Fruit fly (Drosophila melanogaster) whole organism, embryonic: ENCODE measurements around the gene Epp.

ENCODE experiments used
- Atf3 ChIP-seq: fragments of 200-800 bp; sonication (Bioruptor generic); optimal IDR thresholded peaks from 3 replicates; lab custom pipeline; 2016; ENCODE audit warnings: missing biosample characterization, missing genetic modification characterization
- Awh ChIP-seq: fragments of 200-800 bp; sonication (Bioruptor generic); IDR thresholded peaks from 2 replicates; pipeline ENCODE4, ENCODE4 v1.3.6; 2022; ENCODE audit warnings: missing biosample characterization, missing genetic modification characterization
- CG10209 ChIP-seq: fragments of 200-800 bp; sonication (Bioruptor generic); optimal IDR thresholded peaks from 3 replicates; lab custom pipeline; 2017; ENCODE audit warnings: missing biosample characterization, mild to moderate bottlenecking, missing genetic modification characterization, missing genetic modification reagents
- CG10366 ChIP-seq: fragments of 200-800 bp; sonication (Bioruptor generic); IDR thresholded peaks from 2 replicates; pipeline ENCODE4 v1.3.6; 2022; ENCODE audit warnings: missing biosample characterization, missing genetic modification characterization
- CG10979 ChIP-seq: fragments of 200-800 bp; sonication (Bioruptor generic); optimal IDR thresholded peaks from 2 replicates; lab custom pipeline; 2018; ENCODE audit warnings: missing biosample characterization, mild to moderate bottlenecking, missing genetic modification characterization, moderate library complexity
- CG11093 ChIP-seq: fragments of 200-800 bp; sonication (Bioruptor generic); IDR thresholded peaks from 3 replicates; pipeline ENCODE4 v1.3.6; 2022; ENCODE audit warnings: missing biosample characterization, missing genetic modification characterization
- CG11695 ChIP-seq: fragments of 200-800 bp; sonication (Bioruptor generic); IDR thresholded peaks from 3 replicates; pipeline ENCODE4 v1.3.6; 2022; ENCODE audit warnings: missing biosample characterization, missing genetic modification characterization
- CG11723 ChIP-seq: fragments of 200-800 bp; sonication (Bioruptor generic); optimal IDR thresholded peaks from 2 replicates; lab custom pipeline; 2017; ENCODE audit warnings: missing biosample characterization, mild to moderate bottlenecking, missing genetic modification characterization
- CG12219 ChIP-seq: fragments of 200-800 bp; sonication (Bioruptor generic); optimal IDR thresholded peaks from 3 replicates; lab custom pipeline; 2018; ENCODE audit warnings: missing biosample characterization, mild to moderate bottlenecking, missing genetic modification characterization
- CG1233 ChIP-seq: fragments of 200-800 bp; sonication (Bioruptor generic); optimal IDR thresholded peaks from 4 replicates; lab custom pipeline; 2018; ENCODE audit warnings: missing biosample characterization, mild to moderate bottlenecking, missing genetic modification characterization
- CG12769 ChIP-seq: fragments of 200-800 bp; sonication (Bioruptor generic); optimal IDR thresholded peaks from 2 replicates; lab custom pipeline; 2019; ENCODE audit warnings: missing biosample characterization, mild to moderate bottlenecking, missing genetic modification characterization, moderate library complexity
- CG13424 ChIP-seq: fragments of 200-800 bp; sonication (Bioruptor generic); optimal IDR thresholded peaks from 2 replicates; lab custom pipeline; 2019; ENCODE audit warnings: missing biosample characterization, mild to moderate bottlenecking, missing genetic modification characterization, moderate library complexity
- CG1602 ChIP-seq: fragments of 200-800 bp; sonication (Bioruptor generic); optimal IDR thresholded peaks from 3 replicates; lab custom pipeline; 2016; ENCODE audit warnings: missing biosample characterization, missing genetic modification characterization
- CG16863 ChIP-seq: fragments of 200-800 bp; sonication (Bioruptor generic); optimal IDR thresholded peaks from 3 replicates; lab custom pipeline; 2016; ENCODE audit warnings: missing biosample characterization, missing genetic modification characterization
- CG17359 ChIP-seq: fragments of 200-800 bp; sonication (Bioruptor generic); optimal IDR thresholded peaks from 3 replicates; lab custom pipeline; 2018; ENCODE audit warnings: missing biosample characterization, mild to moderate bottlenecking, missing genetic modification characterization, moderate library complexity
- CG18619 ChIP-seq: fragments of 200-800 bp; sonication (Bioruptor generic); optimal IDR thresholded peaks from 3 replicates; lab custom pipeline; 2017; ENCODE audit warnings: missing biosample characterization, mild to moderate bottlenecking, missing genetic modification characterization
- CG2712 ChIP-seq: fragments of 200-800 bp; optimal IDR thresholded peaks from 3 replicates; lab custom pipeline; 2019; ENCODE audit warnings: missing biosample characterization, mild to moderate bottlenecking, missing genetic modification characterization, moderate library complexity
- CG32532 ChIP-seq: fragments of 200-800 bp; sonication (Bioruptor generic); IDR thresholded peaks from 2 replicates; pipeline ENCODE4 v1.3.6; 2022; ENCODE audit warnings: missing biosample characterization, missing genetic modification characterization
- CG4730 ChIP-seq: fragments of 200-800 bp; sonication (Bioruptor generic); IDR thresholded peaks from 2 replicates; pipeline ENCODE4 v1.3.6; 2022; ENCODE audit warnings: missing biosample characterization, missing genetic modification characterization
- CG4820 ChIP-seq: fragments of 200-800 bp; sonication (Bioruptor generic); optimal IDR thresholded peaks from 3 replicates; lab custom pipeline; 2016; ENCODE audit warnings: missing biosample characterization, missing genetic modification characterization
- CG7786 ChIP-seq: fragments of 200-800 bp; sonication (Bioruptor generic); optimal IDR thresholded peaks from 2 replicates; lab custom pipeline; 2016; ENCODE audit warnings: missing biosample characterization, missing genetic modification characterization
- CG8290 ChIP-seq, 3 experiments: fragments of 200-800 bp; sonication (Bioruptor generic); optimal IDR thresholded peaks; 2 replicates each; lab custom pipeline; 2016 to 2019; ENCODE audit warnings: missing biosample characterization in 3 of 3, missing genetic modification characterization in 3 of 3, mild to moderate bottlenecking in 2 of 3, moderate library complexity in 1 of 3
- CG8944 ChIP-seq: fragments of 200-800 bp; sonication (Bioruptor generic); optimal IDR thresholded peaks from 3 replicates; lab custom pipeline; 2016; ENCODE audit warnings: missing biosample characterization, missing genetic modification characterization
- CG9437 ChIP-seq: fragments of 200-800 bp; sonication (Bioruptor generic); optimal IDR thresholded peaks from 2 replicates; lab custom pipeline; 2018; ENCODE audit warnings: missing biosample characterization, mild to moderate bottlenecking, missing genetic modification characterization
- Dip2 ChIP-seq: fragments of 200-800 bp; sonication (Bioruptor generic); IDR thresholded peaks from 2 replicates; pipeline ENCODE4 v1.3.6; 2022; ENCODE audit warnings: missing biosample characterization, missing genetic modification characterization
- H2.0 ChIP-seq: fragments of 200-800 bp; sonication (Bioruptor generic); IDR thresholded peaks from 2 replicates; pipeline ENCODE4 v1.3.6; 2022; ENCODE audit warnings: missing biosample characterization, missing genetic modification characterization
- HHEX ChIP-seq: fragments of 200-800 bp; sonication (Bioruptor generic); optimal IDR thresholded peaks from 3 replicates; lab custom pipeline; 2017; ENCODE audit warnings: missing biosample characterization, mild to moderate bottlenecking, missing genetic modification characterization, missing genetic modification reagents
- Hsf ChIP-seq: fragments of 200-800 bp; sonication (Bioruptor generic); optimal IDR thresholded peaks from 3 replicates; lab custom pipeline; 2016; ENCODE audit warnings: missing biosample characterization, missing genetic modification characterization
- Med ChIP-seq: fragments of 200-800 bp; sonication (Bioruptor generic); peaks from one replicate; lab custom pipeline; 2016; ENCODE audit warnings: missing biosample characterization, missing genetic modification characterization, mild to moderate bottlenecking, inconsistent platforms, moderate library complexity
- Meics ChIP-seq: fragments of 200-800 bp; sonication (Bioruptor generic); optimal IDR thresholded peaks from 2 replicates; lab custom pipeline; 2017; ENCODE audit warnings: missing biosample characterization, mild to moderate bottlenecking, missing genetic modification characterization
- Sox102F ChIP-seq: fragments of 200-800 bp; sonication (Bioruptor generic); optimal IDR thresholded peaks from 2 replicates; lab custom pipeline; 2018; ENCODE audit warnings: missing biosample characterization, mild to moderate bottlenecking, missing genetic modification characterization, moderate library complexity
- Xbp1 ChIP-seq: fragments of 200-800 bp; sonication (Bioruptor generic); optimal IDR thresholded peaks from 3 replicates; lab custom pipeline; 2016; ENCODE audit warnings: missing biosample characterization, mild to moderate bottlenecking, missing genetic modification characterization
- az2 ChIP-seq: fragments of 200-800 bp; sonication (Bioruptor generic); optimal IDR thresholded peaks from 3 replicates; lab custom pipeline; 2016; ENCODE audit warnings: missing biosample characterization, missing genetic modification characterization
- esg ChIP-seq: fragments of 200-800 bp; sonication (Bioruptor generic); conservative IDR thresholded peaks from 2 replicates; pipeline ENCODE4 v1.3.6; 2022; ENCODE audit warnings: missing biosample characterization, missing genetic modification characterization
- fd96Cb ChIP-seq: fragments of 200-800 bp; sonication (Bioruptor generic); optimal IDR thresholded peaks from 2 replicates; lab custom pipeline; 2018; ENCODE audit warnings: missing biosample characterization, mild to moderate bottlenecking, missing genetic modification characterization, moderate library complexity
- gem ChIP-seq: fragments of 200-800 bp; sonication (Bioruptor generic); optimal IDR thresholded peaks from 2 replicates; lab custom pipeline; 2019; ENCODE audit warnings: missing biosample characterization, mild to moderate bottlenecking, missing genetic modification characterization, moderate library complexity
- pan ChIP-seq, 4 experiments: fragments of >200 bp in 3 of 4; fragments of 200-800 bp in 1 of 4; sonication (Bioruptor generic) in 1 of 4; optimal IDR thresholded peaks in 3 of 4; IDR thresholded peaks in 1 of 4; 2 replicates each; pipeline versions ENCODE4 v1.3.6 to Lab custom; 2017 to 2022; ENCODE audit warnings: missing biosample characterization in 2 of 4, missing genetic modification characterization in 2 of 4, mixed read lengths in 1 of 4
- pb ChIP-seq: fragments of 200-800 bp; sonication (Bioruptor generic); optimal IDR thresholded peaks from 3 replicates; lab custom pipeline; 2016; ENCODE audit warnings: missing biosample characterization, missing genetic modification characterization
- phol ChIP-seq: fragments of 200-800 bp; sonication (Bioruptor generic); optimal IDR thresholded peaks from 3 replicates; lab custom pipeline; 2018; ENCODE audit warnings: missing biosample characterization, mild to moderate bottlenecking, missing genetic modification characterization, moderate library complexity
- pnt ChIP-seq: fragments of 200-800 bp; sonication (Bioruptor generic); optimal IDR thresholded peaks from 3 replicates; lab custom pipeline; 2016; ENCODE audit warnings: missing biosample characterization, missing genetic modification characterization
- prd ChIP-seq, 3 experiments: fragments of >200 bp in 2 of 3; fragments of 200-800 bp in 1 of 3; sonication (Bioruptor generic) in 1 of 3; optimal IDR thresholded peaks in 2 of 3; IDR thresholded peaks in 1 of 3; 2 replicates in 2 of 3; 3 replicates in 1 of 3; pipeline versions ENCODE4 v1.3.6 to Lab custom; 2017 to 2022; ENCODE audit warnings: missing biosample characterization in 1 of 3, missing genetic modification characterization in 1 of 3
- pros ChIP-seq: fragments of 200-800 bp; sonication (Bioruptor generic); optimal IDR thresholded peaks from 3 replicates; lab custom pipeline; 2019; ENCODE audit warnings: missing biosample characterization, mild to moderate bottlenecking, missing genetic modification characterization, moderate library complexity
- row ChIP-seq: fragments of 200-800 bp; sonication (Bioruptor generic); IDR thresholded peaks from 3 replicates; pipeline ENCODE4 v1.3.6; 2022; ENCODE audit warnings: missing biosample characterization, missing genetic modification characterization
- sens ChIP-seq: fragments of 200-800 bp; sonication (Bioruptor generic); peaks from one replicate; lab custom pipeline; 2016; ENCODE audit warnings: missing biosample characterization, missing genetic modification characterization
- slbo ChIP-seq: fragments of 200-800 bp; sonication (Bioruptor generic); IDR thresholded peaks from 2 replicates; pipeline ENCODE4 v1.3.6; 2022; ENCODE audit warnings: missing biosample characterization, missing genetic modification characterization
- tgo ChIP-seq: fragments of 200-800 bp; sonication (Bioruptor generic); IDR thresholded peaks from 3 replicates; pipeline ENCODE4 v1.3.6; 2022; ENCODE audit warnings: missing biosample characterization, missing genetic modification characterization
- unpg ChIP-seq: fragments of 200-800 bp; sonication (Bioruptor generic); optimal IDR thresholded peaks from 3 replicates; lab custom pipeline; 2018; ENCODE audit warnings: missing biosample characterization, mild to moderate bottlenecking, missing genetic modification characterization, moderate library complexity

The Epp gene

dm6 chr3R:24025715-24026467, 33.2 kb upstream of the Epp start (continued):
- peak; percentile 36 for TF ChIP-seq CG12769 (tag; lab: Kevin White, UChicago)
- peak; percentile 13 for TF ChIP-seq Hsf (GFP tag; lab: Kevin White, UChicago)
- TF ChIP-seq CG10209 (GFP tag; lab: Kevin White, UChicago), result peak; percentile 36
- TF ChIP-seq CG17359 (tag; lab: Kevin White, UChicago), result peak; percentile 27
- peak; percentile 13 for TF ChIP-seq az2 (GFP tag; lab: Kevin White, UChicago)
- no peak for TF ChIP-seq CG8944
- TF ChIP-seq unpg, result peak; percentile 5
- TF ChIP-seq Sox102F (GFP tag; lab: Kevin White, UChicago), result peak; percentile 71
- TF ChIP-seq Xbp1 (GFP tag; lab: Kevin White, UChicago), result peak; percentile 49
- TF ChIP-seq pros (GFP tag; lab: Kevin White, UChicago), result no peak
- peak; percentile 54 for TF ChIP-seq tgo (GFP tag; lab: Robert Waterston, UW)
- peak; percentile 13 for TF ChIP-seq CG12219
- TF ChIP-seq CG9437 (GFP tag; lab: Kevin White, UChicago), result peak; percentile 17
- TF ChIP-seq CG7786 (GFP tag; lab: Kevin White, UChicago), result peak; percentile 23
- peak; percentile 37; the same call in 1 of the 3 replicates for TF ChIP-seq CG11695 (GFP tag; lab: Robert Waterston, UW)
- TF ChIP-seq CG11723 (GFP tag; lab: Kevin White, UChicago), result no peak
- TF ChIP-seq phol, result peak; percentile 7
- peak; percentile 10 for TF ChIP-seq HHEX (GFP tag; lab: Kevin White, UChicago)
- peak; percentile 13 for TF ChIP-seq CG18619
- TF ChIP-seq pb (GFP tag; lab: Kevin White, UChicago), result no peak
- peak; percentile 9 for TF ChIP-seq pnt
- TF ChIP-seq CG16863, result peak; percentile 44
- peak; percentile 18 for TF ChIP-seq CG1602 (GFP tag; lab: Kevin White, UChicago)
- TF ChIP-seq Atf3 (GFP tag; lab: Kevin White, UChicago), result peak; percentile 34
- TF ChIP-seq CG2712 (tag; lab: Kevin White, UChicago), result peak; percentile 65
- TF ChIP-seq row (GFP tag; lab: Robert Waterston, UW), result peak; percentile 51; the same call in 2 of the 3 replicates
- TF ChIP-seq Dip2 (GFP tag; lab: Robert Waterston, UW), result no peak
- TF ChIP-seq CG1233 (GFP tag; lab: Kevin White, UChicago), result peak; percentile 4
- TF ChIP-seq slbo (GFP tag; lab: Robert Waterston, UW), result 0 out of 2 replicates have a peak, but pooled peaks have one; percentile 24
- peak; percentile 83 for TF ChIP-seq sens (GFP tag; lab: Kevin White, UChicago)
- TF ChIP-seq CG10979 (tag; lab: Kevin White, UChicago), result peak; percentile 13
- peak; percentile 58 for TF ChIP-seq gem (tag; lab: Kevin White, UChicago)
- TF ChIP-seq Med, result peak; percentile 83
- TF ChIP-seq CG4730 (GFP tag; lab: Robert Waterston, UW), result peak; percentile 27; the same call in 1 of the 2 replicates
- TF ChIP-seq prd (optimal IDR thresholded peaks at IDR 0.05; lab: Kevin White, UChicago), result no peak
- peak; percentile 49; the same call in 2 of the 3 replicates for TF ChIP-seq prd (GFP tag; IDR thresholded peaks at IDR 0.05; lab: Robert Waterston, UW)
- peak; percentile 41; the same call in 1 of the 2 replicates for TF ChIP-seq Awh (GFP tag; lab: Robert Waterston, UW)
- TF ChIP-seq esg (GFP tag; lab: Robert Waterston, UW), result peak; percentile 38; the same call in 1 of the 2 replicates
- no peak for TF ChIP-seq pan (optimal IDR thresholded peaks at IDR 0.05; lab: Kevin White, UChicago)
- TF ChIP-seq pan (GFP tag; optimal IDR thresholded peaks at IDR 0.05 in 1 of 2, IDR thresholded peaks at IDR 0.05 in 1 of 2), result peak in 1 of 2 experiments; percentile 62
- peak; percentile 9 for TF ChIP-seq Meics (GFP tag; lab: Kevin White, UChicago)
- TF ChIP-seq CG13424 (tag; lab: Kevin White, UChicago), result peak; percentile 43
- peak; percentile 39 for TF ChIP-seq fd96Cb (tag; lab: Kevin White, UChicago)
- TF ChIP-seq CG32532 (GFP tag; lab: Robert Waterston, UW), result no peak; the same call in 1 of the 2 replicates
- peak; percentile 19; the same call in 1 of the 2 replicates for TF ChIP-seq CG10366 (GFP tag; lab: Robert Waterston, UW)
- TF ChIP-seq CG11093, result 0 out of 3 replicates have a peak, but pooled peaks have one; percentile 25
- TF ChIP-seq H2.0 (GFP tag; lab: Robert Waterston, UW), result peak; percentile 36; the same call in 1 of the 2 replicates
- no peak for TF ChIP-seq CG4820 (GFP tag; lab: Kevin White, UChicago)
- no peak for TF ChIP-seq CG8290 (GFP tag; optimal IDR thresholded peaks at IDR 0.05; lab: Kevin White, UChicago)
- TF ChIP-seq CG8290 (tag; optimal IDR thresholded peaks at IDR 0.05; lab: Kevin White, UChicago), result peak in 1 of 2 experiments; percentile 29
